Worm (Caenorhabditis elegans): ENCODE data around the gene F28C10.3.

ce11 chrX:506848-507247 lies 28.8 kb downstream of the F28C10.3 start, which contains the start of gene B0310.2:
- TF ChIP-seq ztf-3 (GFP tag; optimal IDR thresholded peaks at IDR 0.05) (no peak), D2030.7 (GFP tag; IDR thresholded peaks at IDR 0.05) (no peak), him-1 (tag; optimal IDR thresholded peaks at IDR 0.05) (no peak), unc-62 (GFP tag; optimal IDR thresholded peaks at IDR 0.05) (no peak), C17E4.6 (GFP tag; IDR thresholded peaks at IDR 0.05) (no peak), snpc-4 (GFP tag; optimal IDR thresholded peaks at IDR 0.05) (no peak), snpc-4 (tag; optimal IDR thresholded peaks at IDR 0.05) (no peak), lir-1 (GFP tag; conservative IDR thresholded peaks at IDR 0.05) (no peak), ztf-18 (tag; optimal IDR thresholded peaks at IDR 0.05) (no peak), nfya-1 (tag; optimal IDR thresholded peaks at IDR 0.05; ENCODE audit: borderline replicate concordance, insufficient read depth) (no peak), madf-6 (GFP tag; IDR thresholded peaks at IDR 0.05) (no peak), dpl-1 (GFP tag; optimal IDR thresholded peaks at IDR 0.05) (no peak)

Measured in whole organism, young adult.